Fruit fly (Drosophila melanogaster) whole organism, prepupa: ENCODE results near the gene CG32284.

ENCODE experiments used
- Blimp-1 ChIP-seq: fragments of 200-800 bp; sonication (Bioruptor generic); optimal IDR thresholded peaks from 3 replicates; lab custom pipeline; 2017; ENCODE audit warnings: missing biosample characterization, missing genetic modification characterization, mild to moderate bottlenecking, moderate library complexity, missing genetic modification reagents
- CG10631 ChIP-seq: fragments of 200-800 bp; sonication (Bioruptor generic); optimal IDR thresholded peaks from 2 replicates; lab custom pipeline; 2016; ENCODE audit warnings: missing biosample characterization, missing genetic modification characterization
- CG11294 ChIP-seq: fragments of 200-800 bp; sonication (Bioruptor generic); IDR thresholded peaks from 2 replicates; pipeline ENCODE4 v1.3.6; 2022; ENCODE audit warnings: missing biosample characterization, missing genetic modification characterization
- CG11902 ChIP-seq: fragments of 200-800 bp; sonication (Bioruptor generic); optimal IDR thresholded peaks from 3 replicates; lab custom pipeline; 2016; ENCODE audit warnings: missing biosample characterization, missing genetic modification characterization
- CG15336 ChIP-seq: fragments of 200-800 bp; sonication (Bioruptor generic); IDR thresholded peaks from 2 replicates; pipeline ENCODE4 v1.3.6; 2022; ENCODE audit warnings: missing biosample characterization, missing genetic modification characterization
- CG1621 ChIP-seq: fragments of 200-800 bp; sonication (Bioruptor generic); optimal IDR thresholded peaks from 3 replicates; lab custom pipeline; 2018; ENCODE audit warnings: missing biosample characterization, mild to moderate bottlenecking, missing genetic modification characterization
- CG16779 ChIP-seq: fragments of 200-800 bp; sonication (Bioruptor generic); optimal IDR thresholded peaks from 3 replicates; lab custom pipeline; 2017; ENCODE audit warnings: missing biosample characterization, mild to moderate bottlenecking, missing genetic modification characterization
- CG3032 ChIP-seq: fragments of 200-800 bp; optimal IDR thresholded peaks from 2 replicates; lab custom pipeline; 2019; ENCODE audit warnings: missing biosample characterization, mild to moderate bottlenecking, missing genetic modification characterization, moderate library complexity
- CG32006 ChIP-seq: fragments of 200-800 bp; sonication (Bioruptor generic); optimal IDR thresholded peaks from 3 replicates; lab custom pipeline; 2017; ENCODE audit warnings: missing biosample characterization, mild to moderate bottlenecking, missing genetic modification characterization
- CG34406 ChIP-seq: fragments of 200-800 bp; sonication (Bioruptor generic); optimal IDR thresholded peaks from 3 replicates; lab custom pipeline; 2016; ENCODE audit warnings: missing biosample characterization, missing genetic modification characterization
- CG3919 ChIP-seq: fragments of 200-800 bp; sonication (Bioruptor generic); optimal IDR thresholded peaks from 3 replicates; lab custom pipeline; 2016; ENCODE audit warnings: missing biosample characterization, missing genetic modification characterization
- CG4318 ChIP-seq: fragments of 200-800 bp; sonication (Bioruptor generic); optimal IDR thresholded peaks from 3 replicates; lab custom pipeline; 2017; ENCODE audit warnings: missing biosample characterization, mild to moderate bottlenecking, missing genetic modification characterization
- CG6163 ChIP-seq: fragments of 200-800 bp; sonication (Bioruptor generic); IDR thresholded peaks from 3 replicates; pipeline ENCODE4 v1.3.6; 2022; ENCODE audit warnings: missing biosample characterization, missing genetic modification characterization
- CG6792 ChIP-seq: fragments of 200-800 bp; sonication (Bioruptor generic); optimal IDR thresholded peaks from 3 replicates; lab custom pipeline; 2016; ENCODE audit warnings: missing biosample characterization, missing genetic modification characterization
- CG6808 ChIP-seq: fragments of 200-800 bp; sonication (Bioruptor generic); optimal IDR thresholded peaks from 3 replicates; lab custom pipeline; 2017; ENCODE audit warnings: missing biosample characterization, missing genetic modification characterization, mild to moderate bottlenecking, moderate library complexity, missing genetic modification reagents
- CG7368 ChIP-seq: fragments of 200-800 bp; sonication (Bioruptor generic); optimal IDR thresholded peaks from 3 replicates; lab custom pipeline; 2016; ENCODE audit warnings: missing biosample characterization, missing genetic modification characterization
- CG8119 ChIP-seq: fragments of 200-800 bp; sonication (Bioruptor generic); IDR thresholded peaks from 3 replicates; pipeline ENCODE4 v1.3.6; 2022; ENCODE audit warnings: missing biosample characterization, missing genetic modification characterization
- CG8319 ChIP-seq: fragments of 200-800 bp; sonication (Bioruptor generic); optimal IDR thresholded peaks from 3 replicates; lab custom pipeline; 2016; ENCODE audit warnings: missing biosample characterization, missing genetic modification characterization
- CG8632 ChIP-seq: fragments of 200-800 bp; sonication (Bioruptor generic); optimal IDR thresholded peaks from 3 replicates; lab custom pipeline; 2016; ENCODE audit warnings: missing biosample characterization, missing genetic modification characterization
- CG9139 ChIP-seq: fragments of 200-800 bp; sonication (Bioruptor generic); optimal IDR thresholded peaks from 3 replicates; lab custom pipeline; 2017; ENCODE audit warnings: missing biosample characterization, mild to moderate bottlenecking, missing genetic modification characterization
- Eip75B ChIP-seq: fragments of 200-800 bp; sonication (Bioruptor generic); optimal IDR thresholded peaks from 3 replicates; lab custom pipeline; 2016; ENCODE audit warnings: missing biosample characterization, missing genetic modification characterization
- Ets21C ChIP-seq: fragments of 200-800 bp; sonication (Bioruptor generic); optimal IDR thresholded peaks from 3 replicates; lab custom pipeline; 2016; ENCODE audit warnings: missing biosample characterization, missing genetic modification characterization
- Ets96B ChIP-seq: fragments of 200-800 bp; optimal IDR thresholded peaks from 2 replicates; lab custom pipeline; 2019; ENCODE audit warnings: missing biosample characterization, mild to moderate bottlenecking, missing genetic modification characterization, moderate library complexity
- Gug ChIP-seq: fragments of 200-800 bp; sonication (Bioruptor generic); IDR thresholded peaks from 2 replicates; pipeline ENCODE4 v1.3.6; 2022; ENCODE audit warnings: missing biosample characterization, missing genetic modification characterization
- Hr38 ChIP-seq: sonication (Bioruptor generic); optimal IDR thresholded peaks from 2 replicates; lab custom pipeline; 2016; ENCODE audit warnings: missing biosample characterization, missing genetic modification characterization
- Hr39 ChIP-seq: fragments of 200-800 bp; sonication (Bioruptor generic); optimal IDR thresholded peaks from 2 replicates; lab custom pipeline; 2016; ENCODE audit warnings: missing biosample characterization, missing genetic modification characterization
- Hr4 ChIP-seq: fragments of 200-800 bp; sonication (Bioruptor generic); optimal IDR thresholded peaks from 3 replicates; lab custom pipeline; 2016; ENCODE audit warnings: missing biosample characterization, missing genetic modification characterization
- Met ChIP-seq: fragments of 200-800 bp; sonication (Bioruptor generic); optimal IDR thresholded peaks from 3 replicates; lab custom pipeline; 2016; ENCODE audit warnings: missing biosample characterization, missing genetic modification characterization
- Sox102F ChIP-seq: fragments of 200-800 bp; sonication (Bioruptor generic); optimal IDR thresholded peaks from 2 replicates; lab custom pipeline; 2016; ENCODE audit warnings: missing biosample characterization, mild to moderate bottlenecking, missing genetic modification characterization
- Sox14 ChIP-seq: fragments of 200-800 bp; sonication (Bioruptor generic); optimal IDR thresholded peaks from 3 replicates; lab custom pipeline; 2016; ENCODE audit warnings: missing biosample characterization, missing genetic modification characterization
- Sox15 ChIP-seq: fragments of 200-800 bp; sonication (Bioruptor generic); optimal IDR thresholded peaks from 3 replicates; lab custom pipeline; 2016; ENCODE audit warnings: missing biosample characterization, missing genetic modification characterization
- acj6 ChIP-seq: fragments of 200-800 bp; sonication (Bioruptor generic); optimal IDR thresholded peaks from 3 replicates; lab custom pipeline; 2016; ENCODE audit warnings: missing biosample characterization, missing genetic modification characterization
- cyc ChIP-seq: fragments of 200-800 bp; sonication (Bioruptor generic); optimal IDR thresholded peaks from 3 replicates; lab custom pipeline; 2016; ENCODE audit warnings: missing biosample characterization, missing genetic modification characterization
- dac ChIP-seq: fragments of 200-800 bp; sonication (Bioruptor generic); optimal IDR thresholded peaks from 2 replicates; lab custom pipeline; 2017; ENCODE audit warnings: missing biosample characterization, mild to moderate bottlenecking, missing genetic modification characterization
- dsx ChIP-seq: fragments of 200-800 bp; optimal IDR thresholded peaks from 3 replicates; lab custom pipeline; 2019; ENCODE audit warnings: missing biosample characterization, mild to moderate bottlenecking, missing genetic modification characterization, moderate library complexity; ENCODE audit not compliant: poor library complexity, severe bottlenecking
- esn ChIP-seq: fragments of 200-800 bp; sonication (Bioruptor generic); optimal IDR thresholded peaks from 2 replicates; lab custom pipeline; 2016; ENCODE audit warnings: missing biosample characterization, mild to moderate bottlenecking, missing genetic modification characterization, moderate library complexity
- fd59A ChIP-seq: fragments of 200-800 bp; sonication (Bioruptor generic); optimal IDR thresholded peaks from 2 replicates; lab custom pipeline; 2017; ENCODE audit warnings: missing biosample characterization, mild to moderate bottlenecking, missing genetic modification characterization, missing genetic modification reagents
- fd85E ChIP-seq: fragments of 200-800 bp; sonication (Bioruptor generic); optimal IDR thresholded peaks from 3 replicates; lab custom pipeline; 2016; ENCODE audit warnings: missing biosample characterization, missing genetic modification characterization
- lz ChIP-seq: fragments of 200-800 bp; sonication (Bioruptor generic); optimal IDR thresholded peaks from 3 replicates; lab custom pipeline; 2016; ENCODE audit warnings: missing biosample characterization, missing genetic modification characterization
- net ChIP-seq: fragments of 200-800 bp; sonication (Bioruptor generic); optimal IDR thresholded peaks from 3 replicates; lab custom pipeline; 2016; ENCODE audit warnings: missing biosample characterization, missing genetic modification characterization
- spab ChIP-seq: fragments of 200-800 bp; sonication (Bioruptor generic); optimal IDR thresholded peaks from 2 replicates; lab custom pipeline; 2017; ENCODE audit warnings: missing biosample characterization, mild to moderate bottlenecking, missing genetic modification characterization, missing genetic modification reagents
- ss ChIP-seq, 2 experiments: fragments of 200-800 bp; sonication (Bioruptor generic); optimal IDR thresholded peaks; 2 replicates in 1 of 2; 3 replicates in 1 of 2; lab custom pipeline; 2017 to 2018; ENCODE audit warnings: mild to moderate bottlenecking in 2 of 2, missing biosample characterization in 2 of 2, missing genetic modification characterization in 2 of 2, moderate library complexity in 1 of 2
- svp ChIP-seq: fragments of 200-800 bp; sonication (Bioruptor generic); peaks from one replicate; lab custom pipeline; 2016; ENCODE audit warnings: missing biosample characterization, missing genetic modification characterization
- topi ChIP-seq: fragments of 200-800 bp; sonication (Bioruptor generic); optimal IDR thresholded peaks from 3 replicates; lab custom pipeline; 2016; ENCODE audit warnings: missing biosample characterization, missing genetic modification characterization
- vri ChIP-seq: fragments of 200-800 bp; sonication (Bioruptor generic); optimal IDR thresholded peaks from 3 replicates; lab custom pipeline; 2016; ENCODE audit warnings: missing biosample characterization, mild to moderate bottlenecking, missing genetic modification characterization

Gene CG32284

DNA sequence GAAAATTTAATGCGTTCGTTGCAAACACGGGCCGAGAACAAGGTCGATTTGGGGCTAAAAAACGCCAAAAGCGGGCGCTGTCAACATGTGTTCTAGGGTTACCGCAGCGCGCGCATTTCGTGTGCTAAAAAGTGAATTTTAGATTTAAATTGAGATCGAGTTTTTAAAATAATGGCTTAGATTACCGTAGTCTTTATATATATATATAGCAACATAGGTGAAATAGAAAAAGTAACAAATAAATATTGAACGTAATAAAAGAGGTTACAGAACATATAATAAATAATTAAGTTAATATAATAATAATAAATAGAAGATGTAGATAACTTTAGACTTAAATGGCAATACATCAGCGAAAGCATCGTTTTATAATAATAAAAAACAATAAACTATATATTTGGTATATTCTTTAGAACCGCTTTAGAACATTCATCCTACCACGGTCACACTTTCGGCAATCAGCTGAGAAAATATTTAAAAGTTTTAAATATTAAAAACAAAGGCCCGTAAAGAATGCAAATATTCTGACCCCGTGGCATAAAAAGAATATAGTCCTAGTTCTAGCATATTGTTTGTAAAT is 43.0 kb upstream of the CG32284 start, which contains the start of the genes CG11537 and Alg2 (continued):
- TF ChIP-seq CG16779 (tag; lab: Kevin White, UChicago), result no peak
- TF ChIP-seq dsx, result no peak
- no peak for TF ChIP-seq CG11902 (GFP tag; lab: Kevin White, UChicago)
- peak; percentile 10 for TF ChIP-seq CG34406
- no peak for TF ChIP-seq lz (GFP tag; lab: Kevin White, UChicago)
- no peak for TF ChIP-seq fd59A (GFP tag; lab: Kevin White, UChicago)
- TF ChIP-seq net (GFP tag; lab: Kevin White, UChicago), result no peak
- TF ChIP-seq vri (GFP tag; lab: Kevin White, UChicago), result peak; percentile 16
- peak in 1 of 2 experiments; percentile 12 for TF ChIP-seq ss (GFP tag; optimal IDR thresholded peaks at IDR 0.05; lab: Kevin White, UChicago)
- no peak for TF ChIP-seq CG8319 (GFP tag; lab: Kevin White, UChicago)
- TF ChIP-seq svp (GFP tag; lab: Kevin White, UChicago), result peak; percentile 64
- TF ChIP-seq Blimp-1, result no peak
- TF ChIP-seq spab (GFP tag; lab: Kevin White, UChicago), result no peak
- TF ChIP-seq Sox15 (GFP tag; lab: Kevin White, UChicago), result no peak
- TF ChIP-seq Hr4 (GFP tag; lab: Kevin White, UChicago), result no peak
- TF ChIP-seq acj6 (GFP tag; lab: Kevin White, UChicago), result no peak
- no peak for TF ChIP-seq Eip75B (GFP tag; lab: Kevin White, UChicago)
- no peak for TF ChIP-seq CG6163 (GFP tag; lab: Robert Waterston, UW)
- no peak for TF ChIP-seq CG6808 (GFP tag; lab: Kevin White, UChicago)
- TF ChIP-seq CG8632 (GFP tag; lab: Kevin White, UChicago), result no peak
- TF ChIP-seq CG6792 (GFP tag; lab: Kevin White, UChicago), result peak; percentile 11
- no peak for TF ChIP-seq Hr39 (GFP tag; lab: Kevin White, UChicago)
- no peak for TF ChIP-seq cyc (GFP tag; lab: Kevin White, UChicago)

- TF ChIP-seq fd85E (GFP tag; lab: Kevin White, UChicago) (no peak), CG4318 (no peak), lz (GFP tag; lab: Kevin White, UChicago) (peak; percentile 79), Sox14 (GFP tag; lab: Kevin White, UChicago) (peak; percentile 60), CG3919 (GFP tag; lab: Kevin White, UChicago) (peak; percentile 43), topi (GFP tag; lab: Kevin White, UChicago) (peak; percentile 49), Sox102F (GFP tag; lab: Kevin White, UChicago) (no peak), Ets96B (tag; lab: Kevin White, UChicago) (peak; percentile 31), ss (GFP tag; optimal IDR thresholded peaks at IDR 0.05; lab: Kevin White, UChicago) (peak in 1 of 2 experiments; percentile 66), CG7368 (GFP tag; lab: Kevin White, UChicago) (no peak), CG10631 (no peak), CG1621 (tag; lab: Kevin White, UChicago) (peak; percentile 18), Gug (GFP tag; lab: Robert Waterston, UW) (peak; percentile 53), CG3032 (tag; lab: Kevin White, UChicago) (peak; percentile 39), CG34406 (peak; percentile 55), Hr39 (GFP tag; lab: Kevin White, UChicago) (no peak), esn (GFP tag; lab: Kevin White, UChicago) (peak; percentile 72), Met (GFP tag; lab: Kevin White, UChicago) (peak; percentile 68), cyc (GFP tag; lab: Kevin White, UChicago) (peak; percentile 31), acj6 (GFP tag; lab: Kevin White, UChicago) (peak; percentile 70), CG11294 (no peak; the same call in 1 of the 2 replicates), Blimp-1 (no peak), CG15336 (0 out of 2 replicates have a peak, but pooled peaks have one; percentile 14), CG8119 (peak; percentile 36; the same call in 1 of the 3 replicates), Ets21C (GFP tag; lab: Kevin White, UChicago) (peak; percentile 60), Hr4 (GFP tag; lab: Kevin White, UChicago) (no peak), spab (GFP tag; lab: Kevin White, UChicago) (peak; percentile 6), dsx (peak; percentile 17), dac (no peak), CG9139 (GFP tag; lab: Kevin White, UChicago) (no peak), CG32006 (GFP tag; lab: Kevin White, UChicago) (peak; percentile 29), Hr38 (GFP tag; lab: Kevin White, UChicago) (no peak), CG8632 (GFP tag; lab: Kevin White, UChicago) (no peak)
Observed at dm6 chr3L:3148125-3149059, 38.1 kb upstream of the CG32284 start, which contains the start of the genes Usp5 and BtbVII. Gene Usp5 (minus strand): TSS chr3L:3148358. Gene BtbVII (plus strand): TSS chr3L:3148646.
